Fruit fly (Drosophila melanogaster): ENCODE data around the gene Nnk.

Nnk gene

dm6 chr3R:17828653-17829052, 23.6 kb upstream of the Nnk start (continued):
- no peak for TF ChIP-seq jing (GFP tag; optimal IDR thresholded peaks at IDR 0.05)
- TF ChIP-seq Kr (GFP tag; optimal IDR thresholded peaks at IDR 0.05) = no peak
- no peak for TF ChIP-seq Hr3 (GFP tag; optimal IDR thresholded peaks at IDR 0.05)
- no peak for TF ChIP-seq CG12659 (GFP tag; optimal IDR thresholded peaks at IDR 0.05)
- TF ChIP-seq NfI (GFP tag; optimal IDR thresholded peaks at IDR 0.05) = no peak
- TF ChIP-seq gcm (GFP tag; optimal IDR thresholded peaks at IDR 0.05) = peak; percentile 28
- TF ChIP-seq dati (GFP tag; IDR thresholded peaks at IDR 0.05) = no peak
- peak; percentile 56 for TF ChIP-seq MTF-1 (GFP tag; optimal IDR thresholded peaks at IDR 0.05; ENCODE audit: borderline replicate concordance)
- TF ChIP-seq Abd-B (GFP tag; optimal IDR thresholded peaks at IDR 0.05) = no peak
- TF ChIP-seq zfh1 (GFP tag; IDR thresholded peaks at IDR 0.05) = 0 out of 3 replicates have a peak, but pooled peaks have one; percentile 29
- TF ChIP-seq dmrt99B (tag; optimal IDR thresholded peaks at IDR 0.05) = peak; percentile 35
- no peak for TF ChIP-seq nerfin-2 (GFP tag; IDR thresholded peaks at IDR 0.05; ENCODE audit: partially characterized antibody)
- TF ChIP-seq CG18599 (GFP tag; optimal IDR thresholded peaks at IDR 0.05) = peak; percentile 24
- peak in 1 of 2 experiments; percentile 53 for TF ChIP-seq Hr78 (GFP tag; optimal IDR thresholded peaks at IDR 0.05)
- no peak for TF ChIP-seq BtbVII (GFP tag; optimal IDR thresholded peaks at IDR 0.05)
- TF ChIP-seq ci (GFP tag; IDR thresholded peaks at IDR 0.05) = peak; percentile 72; the same call in 2 of the 3 replicates
- TF ChIP-seq Atf-2 (GFP tag; optimal IDR thresholded peaks at IDR 0.05) = no peak
- TF ChIP-seq bsh (GFP tag; optimal IDR thresholded peaks at IDR 0.05) = peak in 1 of 2 experiments; percentile 46
- TF ChIP-seq Dref (GFP tag; IDR thresholded peaks at IDR 0.05) = no peak
- TF ChIP-seq CHES-1-like (GFP tag; optimal IDR thresholded peaks at IDR 0.05) = no peak
- no peak for TF ChIP-seq al (GFP tag; IDR thresholded peaks at IDR 0.05)
- TF ChIP-seq CG11456 (GFP tag; IDR thresholded peaks at IDR 0.05) = no peak
- no peak for TF ChIP-seq CG2129 (GFP tag; IDR thresholded peaks at IDR 0.05; ENCODE audit: partially characterized antibody)
- TF ChIP-seq Eip74EF (GFP tag; optimal IDR thresholded peaks at IDR 0.05) = peak in 1 of 2 experiments; percentile 64
- no peak for TF ChIP-seq CG11695 (GFP tag; IDR thresholded peaks at IDR 0.05)
- TF ChIP-seq CG1233 (GFP tag; optimal IDR thresholded peaks at IDR 0.05) = peak; percentile 10
- TF ChIP-seq gcm2 (GFP tag; optimal IDR thresholded peaks at IDR 0.05) = no peak
- TF ChIP-seq CG15601 (tag; optimal IDR thresholded peaks at IDR 0.05) = peak; percentile 57
- no peak for TF ChIP-seq Poxn (GFP tag; IDR thresholded peaks at IDR 0.05)
- TF ChIP-seq odd (GFP tag; optimal IDR thresholded peaks at IDR 0.05) = peak; percentile 60
- peak; percentile 16 for TF ChIP-seq gsb-n (tag; optimal IDR thresholded peaks at IDR 0.05)
- TF ChIP-seq inv (GFP tag; IDR thresholded peaks at IDR 0.05; ENCODE audit: partially characterized antibody) = no peak
- TF ChIP-seq Xrp1 (GFP tag; IDR thresholded peaks at IDR 0.05) = peak; percentile 50
- no peak for TF ChIP-seq Sox102F (GFP tag; optimal IDR thresholded peaks at IDR 0.05)
- 0 out of 2 replicates have a peak, but pooled peaks have one; percentile 26 for TF ChIP-seq chm (GFP tag; IDR thresholded peaks at IDR 0.05)
- TF ChIP-seq kah (GFP tag; optimal IDR thresholded peaks at IDR 0.05) = peak; percentile 3
- TF ChIP-seq CG17186 (GFP tag; optimal IDR thresholded peaks at IDR 0.05) = no peak
- TF ChIP-seq C15 (GFP tag; IDR thresholded peaks at IDR 0.05) = no peak
- no peak for TF ChIP-seq Dbx (GFP tag; IDR thresholded peaks at IDR 0.05)
- no peak for TF ChIP-seq CG7745 (tag; optimal IDR thresholded peaks at IDR 0.05)
- TF ChIP-seq Hmr (GFP tag; optimal IDR thresholded peaks at IDR 0.05) = no peak
- TF ChIP-seq CG10209 (GFP tag; optimal IDR thresholded peaks at IDR 0.05) = peak; percentile 23
- no peak for TF ChIP-seq prd (optimal IDR thresholded peaks at IDR 0.05)
- TF ChIP-seq prd (GFP tag; IDR thresholded peaks at IDR 0.05) = 0 out of 3 replicates have a peak, but pooled peaks have one; percentile 13
- peak; percentile 11 for TF ChIP-seq CoRest (tag; optimal IDR thresholded peaks at IDR 0.05)
- TF ChIP-seq Rfx (GFP tag; IDR thresholded peaks at IDR 0.05) = no peak
- TF ChIP-seq Atf6 (GFP tag; IDR thresholded peaks at IDR 0.05) = no peak
- TF ChIP-seq row (GFP tag; IDR thresholded peaks at IDR 0.05) = no peak
- TF ChIP-seq org-1 (GFP tag; optimal IDR thresholded peaks at IDR 0.05) = peak; percentile 36
- no peak for TF ChIP-seq Bdp1 (GFP tag; optimal IDR thresholded peaks at IDR 0.05)
